Fruit fly (Drosophila melanogaster): ENCODE results near the gene CG3631.

CG3631 gene

DNA sequence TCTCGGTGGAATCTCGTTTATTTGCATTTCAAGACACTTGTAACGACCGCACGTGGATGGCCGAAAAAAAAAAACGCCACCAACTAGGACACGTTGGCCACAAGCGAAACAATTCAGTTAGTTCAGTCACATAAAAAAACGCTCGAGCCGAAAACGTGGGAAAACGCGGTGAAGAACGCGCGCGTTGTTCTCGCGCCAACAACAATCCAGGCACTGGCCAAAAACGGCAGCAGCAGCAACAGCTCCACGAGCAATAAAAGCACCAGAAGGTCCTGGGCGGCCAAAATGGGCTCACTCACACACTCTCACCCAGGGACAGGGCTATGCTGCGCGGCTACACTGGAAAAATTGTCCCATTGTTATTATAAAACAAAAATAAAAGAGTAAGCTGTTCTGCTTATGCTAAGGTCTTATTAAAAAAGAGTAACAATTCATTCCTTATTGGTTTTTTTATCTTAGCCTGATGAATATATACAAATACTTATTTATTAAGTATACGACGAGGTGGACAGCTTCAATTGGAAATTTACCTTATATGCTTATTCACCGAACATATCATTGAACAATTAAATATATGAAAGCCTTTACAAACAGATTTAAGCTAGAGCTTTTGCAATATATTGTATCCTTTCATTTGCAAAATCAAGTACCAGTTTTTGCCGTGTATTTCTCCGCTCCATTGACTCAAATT lies 3.8 kb upstream of the CG3631 start, which contains the start of gene btsz (continued):
- TF ChIP-seq CG10267 (tag; optimal IDR thresholded peaks at IDR 0.05), result no peak
- TF ChIP-seq Drgx (GFP tag; IDR thresholded peaks at IDR 0.05), result no peak
- TF ChIP-seq D19A (tag; optimal IDR thresholded peaks at IDR 0.05), result no peak
- TF ChIP-seq CoRest (tag; optimal IDR thresholded peaks at IDR 0.05), result peak; percentile 59
- no peak for TF ChIP-seq Stat92E (GFP tag; optimal IDR thresholded peaks at IDR 0.05)
- no peak for TF ChIP-seq Elba2 (GFP tag; optimal IDR thresholded peaks at IDR 0.05)
- no peak for TF ChIP-seq Hr39 (optimal IDR thresholded peaks at IDR 0.05)
- no peak for TF ChIP-seq sr (GFP tag; IDR thresholded peaks at IDR 0.05)
- no peak for TF ChIP-seq CG14441 (GFP tag; IDR thresholded peaks at IDR 0.05)
- TF ChIP-seq onecut (GFP tag; IDR thresholded peaks at IDR 0.05), result no peak
- TF ChIP-seq Nf-YA (GFP tag; IDR thresholded peaks at IDR 0.05), result no peak
- no peak for TF ChIP-seq cg (GFP tag; optimal IDR thresholded peaks at IDR 0.05)
- no peak for TF ChIP-seq yki (optimal IDR thresholded peaks at IDR 0.05)
- TF ChIP-seq CG9437 (GFP tag; optimal IDR thresholded peaks at IDR 0.05), result peak; percentile 26
- TF ChIP-seq ap (GFP tag; IDR thresholded peaks at IDR 0.05), result no peak
- no peak for TF ChIP-seq fd96Cb (tag; optimal IDR thresholded peaks at IDR 0.05)
- TF ChIP-seq trem (tag; optimal IDR thresholded peaks at IDR 0.05), result no peak
- no peak for TF ChIP-seq danr (GFP tag; IDR thresholded peaks at IDR 0.05)
- TF ChIP-seq Dek (tag; optimal IDR thresholded peaks at IDR 0.05), result peak; percentile 22
- peak; percentile 35 for TF ChIP-seq fd3F (GFP tag; optimal IDR thresholded peaks at IDR 0.05)
- TF ChIP-seq eyg (GFP tag; optimal IDR thresholded peaks at IDR 0.05), result no peak
- no peak for TF ChIP-seq gcm2 (GFP tag; optimal IDR thresholded peaks at IDR 0.05)
- peak; percentile 23 for TF ChIP-seq CG18476 (GFP tag; optimal IDR thresholded peaks at IDR 0.05)
- TF ChIP-seq hb (GFP tag; IDR thresholded peaks at IDR 0.05; ENCODE audit: partially characterized antibody), result no peak
- no peak for TF ChIP-seq Jarid2 (GFP tag; optimal IDR thresholded peaks at IDR 0.05)
- peak; percentile 79 for TF ChIP-seq Meics (GFP tag; optimal IDR thresholded peaks at IDR 0.05)
- no peak for TF ChIP-seq CG6175 (GFP tag; IDR thresholded peaks at IDR 0.05)
- peak in 1 of 2 experiments; percentile 24 for TF ChIP-seq Pdp1 (GFP tag; optimal IDR thresholded peaks at IDR 0.05)
- no peak for TF ChIP-seq CG11247 (GFP tag; IDR thresholded peaks at IDR 0.05)
- TF ChIP-seq CG30020 (tag; optimal IDR thresholded peaks at IDR 0.05), result no peak
- TF ChIP-seq dan (GFP tag; IDR thresholded peaks at IDR 0.05), result no peak
- TF ChIP-seq wdn (GFP tag; IDR thresholded peaks at IDR 0.05), result no peak
- no peak for TF ChIP-seq CG14860 (GFP tag; IDR thresholded peaks at IDR 0.05; ENCODE audit: partially characterized antibody)
- TF ChIP-seq CG5180 (GFP tag; optimal IDR thresholded peaks at IDR 0.05), result peak; percentile 31
- no peak for TF ChIP-seq pfk (GFP tag; optimal IDR thresholded peaks at IDR 0.05)
- no peak for TF ChIP-seq zf30C (GFP tag; optimal IDR thresholded peaks at IDR 0.05)
- no peak for TF ChIP-seq otp (GFP tag; IDR thresholded peaks at IDR 0.05)
- TF ChIP-seq CG9609 (GFP tag; optimal IDR thresholded peaks at IDR 0.05), result no peak
- no peak for TF ChIP-seq cad (GFP tag; optimal IDR thresholded peaks at IDR 0.05)
- TF ChIP-seq nom (GFP tag; optimal IDR thresholded peaks at IDR 0.05), result no peak
- no peak for TF ChIP-seq az2 (GFP tag; optimal IDR thresholded peaks at IDR 0.05)
- no peak for TF ChIP-seq luna (GFP tag; optimal IDR thresholded peaks at IDR 0.05)
- no peak for TF ChIP-seq CG9932 (GFP tag; IDR thresholded peaks at IDR 0.05)
- peak; percentile 15 for TF ChIP-seq CG4820 (GFP tag; optimal IDR thresholded peaks at IDR 0.05)
- TF ChIP-seq inv (GFP tag; IDR thresholded peaks at IDR 0.05; ENCODE audit: partially characterized antibody), result no peak
- no peak for TF ChIP-seq Doc2 (GFP tag; IDR thresholded peaks at IDR 0.05)
- TF ChIP-seq CG3726 (GFP tag; IDR thresholded peaks at IDR 0.05), result no peak
- no peak for TF ChIP-seq CG14667 (GFP tag; IDR thresholded peaks at IDR 0.05)
- TF ChIP-seq sim (GFP tag; IDR thresholded peaks at IDR 0.05), result no peak
- peak; percentile 6 for TF ChIP-seq Abd-B (GFP tag; optimal IDR thresholded peaks at IDR 0.05)
- TF ChIP-seq odd (GFP tag; optimal IDR thresholded peaks at IDR 0.05), result peak; percentile 22
